Worm (Caenorhabditis elegans): ENCODE results near the gene C33G8.2.

C33G8.2 gene

ce11 chrV:7022981-7023380 is 13.4 kb downstream of the C33G8.2 start:
- TF ChIP-seq med-1 (GFP tag; optimal IDR thresholded peaks at IDR 0.05; ENCODE audit: insufficient read depth) (no peak), T22C8.4 (GFP tag; IDR thresholded peaks at IDR 0.05) (no peak), cog-1 (tag; optimal IDR thresholded peaks at IDR 0.05) (no peak), ztf-23 (GFP tag; IDR thresholded peaks at IDR 0.05) (no peak), tab-1 (GFP tag; IDR thresholded peaks at IDR 0.05) (no peak), ref-1 (GFP tag; conservative IDR thresholded peaks at IDR 0.05) (no peak), flt-1 (GFP tag; IDR thresholded peaks at IDR 0.05) (no peak), ztf-29 (GFP tag; IDR thresholded peaks at IDR 0.05) (no peak), klf-2 (GFP tag; conservative IDR thresholded peaks at IDR 0.05) (no peak)

DNA sequence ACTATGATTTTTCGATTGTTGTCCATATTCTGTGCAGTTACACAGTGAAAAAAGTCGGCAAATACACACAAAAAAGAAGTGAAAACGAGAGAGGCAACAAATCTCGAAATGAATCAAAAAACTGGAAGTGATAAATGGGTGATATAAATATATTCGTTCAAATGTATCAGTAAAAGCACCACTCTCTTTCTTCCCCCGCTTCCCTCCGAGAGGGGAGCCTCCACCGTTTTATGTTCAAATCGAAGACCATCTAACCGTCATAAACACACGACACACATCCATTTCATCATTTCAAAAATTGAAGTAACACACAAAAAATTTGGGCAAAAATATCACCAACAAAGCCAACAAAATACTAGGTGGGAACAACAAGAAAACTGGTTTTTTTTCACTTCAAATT is 17.5 kb downstream of the C33G8.2 start, which contains the start of gene F20A1.6:
Gene F20A1.6, minus strand, starts transcription at position 101 of the 400 bp plus-strand sequence.
- TF ChIP-seq tab-1 (GFP tag; IDR thresholded peaks at IDR 0.05), result no peak
- no peak for TF ChIP-seq ref-1 (GFP tag; conservative IDR thresholded peaks at IDR 0.05)
- no peak for TF ChIP-seq flt-1 (GFP tag; IDR thresholded peaks at IDR 0.05)
- no peak for TF ChIP-seq ztf-23 (GFP tag; IDR thresholded peaks at IDR 0.05)
- TF ChIP-seq T22C8.4 (GFP tag; IDR thresholded peaks at IDR 0.05), result no peak
- no peak for TF ChIP-seq cog-1 (tag; optimal IDR thresholded peaks at IDR 0.05)
- TF ChIP-seq ztf-29 (GFP tag; IDR thresholded peaks at IDR 0.05), result no peak
- no peak for TF ChIP-seq med-1 (GFP tag; optimal IDR thresholded peaks at IDR 0.05; ENCODE audit: insufficient read depth)
- TF ChIP-seq klf-2 (GFP tag; conservative IDR thresholded peaks at IDR 0.05), result no peak

DNA sequence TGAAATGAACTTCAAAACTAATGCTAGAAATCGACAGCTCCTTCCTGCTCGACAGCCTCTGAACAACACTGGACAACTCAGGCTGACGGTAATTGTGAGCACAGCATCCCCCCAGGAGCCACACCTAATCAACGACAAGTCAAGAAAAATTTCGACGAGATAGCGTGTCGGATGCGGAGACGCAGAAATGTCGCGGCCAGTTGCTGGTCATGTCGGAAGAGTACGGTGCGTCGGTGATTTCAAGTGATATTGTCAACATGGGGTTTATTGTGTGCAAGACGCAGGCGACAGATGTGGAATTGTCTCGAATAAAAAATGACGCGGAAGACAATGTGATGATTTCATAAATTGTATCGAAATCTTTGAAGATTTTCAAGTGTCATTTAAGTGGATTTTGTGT is 26.9 kb downstream of the C33G8.2 start, which contains the start of gene twk-11:
Gene twk-11, minus strand, starts transcription at position 101 of the 400 bp plus-strand sequence.
- TF ChIP-seq klf-2 (GFP tag; conservative IDR thresholded peaks at IDR 0.05) (no peak), T22C8.4 (GFP tag; IDR thresholded peaks at IDR 0.05) (no peak), tab-1 (GFP tag; IDR thresholded peaks at IDR 0.05) (no peak), ztf-29 (GFP tag; IDR thresholded peaks at IDR 0.05) (no peak), med-1 (GFP tag; optimal IDR thresholded peaks at IDR 0.05; ENCODE audit: insufficient read depth) (no peak), cog-1 (tag; optimal IDR thresholded peaks at IDR 0.05) (no peak), ref-1 (GFP tag; conservative IDR thresholded peaks at IDR 0.05) (no peak), ztf-23 (GFP tag; IDR thresholded peaks at IDR 0.05) (no peak)

- TF ChIP-seq tab-1 (GFP tag; IDR thresholded peaks at IDR 0.05) (no peak), ref-1 (GFP tag; conservative IDR thresholded peaks at IDR 0.05) (no peak), cog-1 (tag; optimal IDR thresholded peaks at IDR 0.05) (no peak), klf-2 (GFP tag; conservative IDR thresholded peaks at IDR 0.05) (no peak), T22C8.4 (GFP tag; IDR thresholded peaks at IDR 0.05) (no peak), flt-1 (GFP tag; IDR thresholded peaks at IDR 0.05) (no peak), med-1 (GFP tag; optimal IDR thresholded peaks at IDR 0.05; ENCODE audit: insufficient read depth) (no peak), ztf-23 (GFP tag; IDR thresholded peaks at IDR 0.05) (no peak), ztf-29 (GFP tag; IDR thresholded peaks at IDR 0.05) (no peak)
These were observed 36.4 kb downstream of the C33G8.2 start, which contains the start of gene F20A1.2 for ce11 chrV:7046005-7046404. TSS of gene F20A1.2 (plus strand) at chrV:7046305.

ce11 chrV:7047512-7047911 is 38.0 kb downstream of the C33G8.2 start, which contains the start of gene F20A1.8:
TSS of gene F20A1.8 (minus strand) at chrV:7047612.
- no peak for TF ChIP-seq med-1 (GFP tag; optimal IDR thresholded peaks at IDR 0.05; ENCODE audit: insufficient read depth)
- no peak for TF ChIP-seq ztf-29 (GFP tag; IDR thresholded peaks at IDR 0.05)
- no peak for TF ChIP-seq tab-1 (GFP tag; IDR thresholded peaks at IDR 0.05)
- no peak for TF ChIP-seq klf-2 (GFP tag; conservative IDR thresholded peaks at IDR 0.05)
- no peak for TF ChIP-seq T22C8.4 (GFP tag; IDR thresholded peaks at IDR 0.05)
- TF ChIP-seq ztf-23 (GFP tag; IDR thresholded peaks at IDR 0.05), result no peak
- no peak for TF ChIP-seq cog-1 (tag; optimal IDR thresholded peaks at IDR 0.05)
- TF ChIP-seq flt-1 (GFP tag; IDR thresholded peaks at IDR 0.05), result no peak
- TF ChIP-seq ref-1 (GFP tag; conservative IDR thresholded peaks at IDR 0.05), result no peak

- no peak for TF ChIP-seq flt-1 (GFP tag; IDR thresholded peaks at IDR 0.05)
- no peak for TF ChIP-seq klf-2 (GFP tag; conservative IDR thresholded peaks at IDR 0.05)
- TF ChIP-seq ztf-29 (GFP tag; IDR thresholded peaks at IDR 0.05), result no peak
- no peak for TF ChIP-seq T22C8.4 (GFP tag; IDR thresholded peaks at IDR 0.05)
- TF ChIP-seq tab-1 (GFP tag; IDR thresholded peaks at IDR 0.05), result no peak
- TF ChIP-seq med-1 (GFP tag; optimal IDR thresholded peaks at IDR 0.05; ENCODE audit: insufficient read depth), result no peak
- TF ChIP-seq cog-1 (tag; optimal IDR thresholded peaks at IDR 0.05), result no peak
- TF ChIP-seq ref-1 (GFP tag; conservative IDR thresholded peaks at IDR 0.05), result no peak
- TF ChIP-seq ztf-23 (GFP tag; IDR thresholded peaks at IDR 0.05), result no peak
These were observed 40.6 kb downstream of the C33G8.2 start for ce11 chrV:7050153-7050552.

DNA sequence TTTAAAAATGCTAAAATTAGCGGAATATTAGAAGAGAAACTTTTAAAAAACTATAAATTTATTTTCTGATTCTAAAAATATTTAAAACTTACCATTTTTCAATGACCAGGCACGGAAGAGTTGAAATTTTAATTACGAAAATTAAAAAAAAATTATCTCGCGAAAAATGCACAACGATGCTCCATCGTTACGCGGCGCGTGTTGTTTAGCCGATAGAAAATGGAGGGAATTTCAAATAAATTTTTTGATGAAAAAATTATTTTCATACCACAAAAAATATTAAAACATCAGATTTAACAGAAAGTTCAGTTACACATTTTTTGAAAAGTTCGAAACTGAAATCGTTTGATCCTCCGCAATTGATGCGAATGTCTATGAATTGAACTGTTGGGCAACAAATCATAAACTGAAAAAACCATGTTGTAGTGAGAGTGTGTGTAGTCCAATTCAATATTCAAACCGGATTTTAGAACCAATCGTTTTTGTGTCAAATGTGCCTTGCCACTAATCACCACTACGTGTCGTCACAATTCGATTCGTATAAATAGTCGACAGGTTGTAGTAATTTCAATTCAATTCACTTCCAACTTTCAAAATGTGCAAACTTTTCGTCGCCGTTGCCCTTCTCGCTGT is 41.7 kb downstream of the C33G8.2 start, which contains the start of the genes tofu-2 and spig-1:
Gene tofu-2, minus strand, starts transcription at position 116 of the 633 bp plus-strand sequence.
Gene spig-1, plus strand, starts transcription at position 583 of the 633 bp plus-strand sequence.
- TF ChIP-seq cog-1 (tag; optimal IDR thresholded peaks at IDR 0.05), result no peak
- TF ChIP-seq klf-2 (GFP tag; conservative IDR thresholded peaks at IDR 0.05), result no peak
- no peak for TF ChIP-seq tab-1 (GFP tag; IDR thresholded peaks at IDR 0.05)
- no peak for TF ChIP-seq med-1 (GFP tag; optimal IDR thresholded peaks at IDR 0.05; ENCODE audit: insufficient read depth)
- no peak for TF ChIP-seq T22C8.4 (GFP tag; IDR thresholded peaks at IDR 0.05)
- no peak for TF ChIP-seq ref-1 (GFP tag; conservative IDR thresholded peaks at IDR 0.05)
- TF ChIP-seq flt-1 (GFP tag; IDR thresholded peaks at IDR 0.05), result no peak
- no peak for TF ChIP-seq ztf-29 (GFP tag; IDR thresholded peaks at IDR 0.05)
- TF ChIP-seq ztf-23 (GFP tag; IDR thresholded peaks at IDR 0.05), result no peak

DNA sequence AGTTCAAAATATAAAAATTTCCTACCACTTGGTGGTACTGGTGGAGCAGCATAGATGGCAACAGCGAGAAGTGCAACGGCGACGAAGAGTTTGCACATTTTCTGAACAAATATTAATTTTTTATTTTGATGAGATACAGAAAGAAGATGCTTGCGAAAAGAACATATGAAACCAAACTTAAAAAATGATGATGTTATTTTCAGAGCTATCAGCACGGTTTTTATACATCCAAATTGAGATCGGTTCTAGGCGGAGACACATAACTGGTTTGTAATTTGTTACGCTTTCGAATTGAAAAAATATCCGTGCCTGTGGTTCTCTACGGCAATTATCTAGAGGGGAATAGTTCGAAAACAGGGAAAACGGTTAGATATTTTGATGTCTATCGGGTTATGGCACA is 43.5 kb downstream of the C33G8.2 start, which contains the start of gene txt-17:
Gene txt-17, minus strand, starts transcription at position 101 of the 400 bp plus-strand sequence.
- TF ChIP-seq tab-1 (GFP tag; IDR thresholded peaks at IDR 0.05) (no peak), ztf-23 (GFP tag; IDR thresholded peaks at IDR 0.05) (no peak), med-1 (GFP tag; optimal IDR thresholded peaks at IDR 0.05; ENCODE audit: insufficient read depth) (no peak), ref-1 (GFP tag; conservative IDR thresholded peaks at IDR 0.05) (no peak), klf-2 (GFP tag; conservative IDR thresholded peaks at IDR 0.05) (no peak), T22C8.4 (GFP tag; IDR thresholded peaks at IDR 0.05) (no peak), cog-1 (tag; optimal IDR thresholded peaks at IDR 0.05) (no peak), flt-1 (GFP tag; IDR thresholded peaks at IDR 0.05) (no peak), ztf-29 (GFP tag; IDR thresholded peaks at IDR 0.05) (no peak)

ce11 chrV:7054598-7054997 is 45.0 kb downstream of the C33G8.2 start, which contains the start of gene spig-8:
TSS of gene spig-8 (plus strand) at chrV:7054898.
- TF ChIP-seq klf-2 (GFP tag; conservative IDR thresholded peaks at IDR 0.05) (no peak), tab-1 (GFP tag; IDR thresholded peaks at IDR 0.05) (no peak), med-1 (GFP tag; optimal IDR thresholded peaks at IDR 0.05; ENCODE audit: insufficient read depth) (no peak), cog-1 (tag; optimal IDR thresholded peaks at IDR 0.05) (no peak)
